Fruit fly (Drosophila melanogaster): ENCODE data around the gene CG15549.

DNA sequence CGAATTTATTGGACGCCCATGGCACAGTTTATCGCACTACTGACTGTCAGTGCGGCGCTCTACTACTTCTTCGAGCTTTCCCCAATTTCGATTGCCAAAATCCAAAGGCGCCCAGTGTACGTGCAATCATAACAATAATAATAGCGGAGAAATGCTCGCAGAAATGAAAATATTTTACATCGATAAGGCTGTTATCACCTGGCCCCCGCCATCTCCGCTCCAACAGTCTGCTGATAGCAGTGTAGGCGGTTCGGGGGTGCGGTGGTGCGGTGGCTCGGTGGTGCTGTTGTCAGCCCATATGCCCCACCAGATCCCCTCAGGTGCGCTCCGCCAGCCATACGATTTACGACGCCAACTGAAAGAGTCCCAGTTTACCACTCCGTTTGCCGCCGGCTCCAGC lies 21.1 kb downstream of the CG15549 start:
- TF ChIP-seq Pif1A (GFP tag; optimal IDR thresholded peaks at IDR 0.05) (no peak), Snoo (tag; optimal IDR thresholded peaks at IDR 0.05) (no peak), CG34367 (tag; optimal IDR thresholded peaks at IDR 0.05) (no peak), gl (tag; optimal IDR thresholded peaks at IDR 0.05) (no peak), Pif1B (GFP tag; optimal IDR thresholded peaks at IDR 0.05) (no peak), CG15710 (tag; optimal IDR thresholded peaks at IDR 0.05) (no peak), CG10348 (GFP tag; IDR thresholded peaks at IDR 0.05) (no peak), CG13204 (GFP tag; optimal IDR thresholded peaks at IDR 0.05) (no peak), CG8301 (tag; optimal IDR thresholded peaks at IDR 0.05) (no peak)
